Worm (Caenorhabditis elegans): ENCODE results near the gene hda-2.

Gene hda-2

ce11 chrII:7985029-7985428 lies 37.3 kb downstream of the hda-2 start:
- TF ChIP-seq nhr-12 (tag; optimal IDR thresholded peaks at IDR 0.05) = no peak
- no peak for TF ChIP-seq zag-1 (tag; optimal IDR thresholded peaks at IDR 0.05)
- TF ChIP-seq sem-4 (tag; optimal IDR thresholded peaks at IDR 0.05) = no peak

ce11 chrII:7984071-7984470 lies 38.3 kb downstream of the hda-2 start:
- no peak for TF ChIP-seq nhr-25 (tag; optimal IDR thresholded peaks at IDR 0.05)

ce11 chrII:7983454-7983853 lies 38.9 kb downstream of the hda-2 start:
- no peak for TF ChIP-seq mbf-1 (tag; optimal IDR thresholded peaks at IDR 0.05)
- TF ChIP-seq nhr-237 (tag; optimal IDR thresholded peaks at IDR 0.05) = no peak
- TF ChIP-seq ztf-4 (tag; optimal IDR thresholded peaks at IDR 0.05) = no peak
- no peak for TF ChIP-seq ZK546.5 (tag; optimal IDR thresholded peaks at IDR 0.05)
- TF ChIP-seq unc-39 (tag; optimal IDR thresholded peaks at IDR 0.05) = no peak
- TF ChIP-seq nhr-6 (tag; optimal IDR thresholded peaks at IDR 0.05) = no peak
- no peak for TF ChIP-seq nhr-21 (tag; optimal IDR thresholded peaks at IDR 0.05)
- no peak for TF ChIP-seq dmd-4 (tag; optimal IDR thresholded peaks at IDR 0.05)
- TF ChIP-seq unc-62 (GFP tag; optimal IDR thresholded peaks at IDR 0.05) = no peak
- no peak for TF ChIP-seq sma-9 (GFP tag; optimal IDR thresholded peaks at IDR 0.05)
- no peak for TF ChIP-seq sma-9 (tag; optimal IDR thresholded peaks at IDR 0.05)
- TF ChIP-seq ceh-82 (tag; optimal IDR thresholded peaks at IDR 0.05) = no peak
- no peak for TF ChIP-seq unc-55 (GFP tag; optimal IDR thresholded peaks at IDR 0.05)
- no peak for TF ChIP-seq lin-39 (tag; optimal IDR thresholded peaks at IDR 0.05)
- no peak for TF ChIP-seq nhr-11 (tag; optimal IDR thresholded peaks at IDR 0.05)
- no peak for TF ChIP-seq alr-1 (tag; optimal IDR thresholded peaks at IDR 0.05)
- no peak for TF ChIP-seq aly-2 (tag; optimal IDR thresholded peaks at IDR 0.05)
- TF ChIP-seq zag-1 (tag; optimal IDR thresholded peaks at IDR 0.05) = no peak
- no peak for TF ChIP-seq skn-1 (tag; optimal IDR thresholded peaks at IDR 0.05)
- TF ChIP-seq elt-1 (tag; optimal IDR thresholded peaks at IDR 0.05) = no peak

- TF ChIP-seq nhr-25 (tag; optimal IDR thresholded peaks at IDR 0.05) = no peak
- TF ChIP-seq unc-55 (GFP tag; optimal IDR thresholded peaks at IDR 0.05) = peak; percentile 2
- no peak for TF ChIP-seq ceh-16 (tag; optimal IDR thresholded peaks at IDR 0.05)
- peak; percentile 60 for TF ChIP-seq mab-5 (tag; optimal IDR thresholded peaks at IDR 0.05)
- TF ChIP-seq nhr-77 (tag; optimal IDR thresholded peaks at IDR 0.05) = no peak
- no peak for TF ChIP-seq sma-3 (GFP tag; optimal IDR thresholded peaks at IDR 0.05)
- TF ChIP-seq unc-39 (tag; optimal IDR thresholded peaks at IDR 0.05) = no peak
- TF ChIP-seq C34F6.9 (tag; optimal IDR thresholded peaks at IDR 0.05) = no peak
- no peak for TF ChIP-seq blmp-1 (tag; optimal IDR thresholded peaks at IDR 0.05; ENCODE audit: insufficient read depth)
These were observed 41.3 kb downstream of the hda-2 start for ce11 chrII:7981084-7981483.

- peak; percentile 14 for TF ChIP-seq dmd-4 (tag; optimal IDR thresholded peaks at IDR 0.05)
- peak in 1 of 2 experiments; percentile 24 for TF ChIP-seq lsy-2 (tag; optimal IDR thresholded peaks at IDR 0.05)
- no peak for TF ChIP-seq ZK546.5 (tag; optimal IDR thresholded peaks at IDR 0.05)
- peak; percentile 8 for TF ChIP-seq C34F6.9 (tag; optimal IDR thresholded peaks at IDR 0.05)
- no peak for TF ChIP-seq ceh-82 (tag; optimal IDR thresholded peaks at IDR 0.05)
- TF ChIP-seq nhr-21 (tag; optimal IDR thresholded peaks at IDR 0.05) = peak; percentile 60
These were observed 44.8 kb downstream of the hda-2 start for ce11 chrII:7977513-7977912.

- TF ChIP-seq nhr-77 (tag; optimal IDR thresholded peaks at IDR 0.05) (no peak), nhr-129 (tag; optimal IDR thresholded peaks at IDR 0.05) (no peak), nhr-21 (tag; optimal IDR thresholded peaks at IDR 0.05) (no peak), unc-62 (GFP tag; optimal IDR thresholded peaks at IDR 0.05) (no peak), elt-1 (tag; optimal IDR thresholded peaks at IDR 0.05) (no peak), egl-27 (tag; optimal IDR thresholded peaks at IDR 0.05) (no peak), ztf-1 (GFP tag; conservative IDR thresholded peaks at IDR 0.05) (no peak), elt-3 (tag; optimal IDR thresholded peaks at IDR 0.05) (no peak), mbf-1 (tag; optimal IDR thresholded peaks at IDR 0.05) (no peak), lin-11 (tag; optimal IDR thresholded peaks at IDR 0.05) (no peak), ceh-82 (tag; optimal IDR thresholded peaks at IDR 0.05) (no peak), mdl-1 (tag; optimal IDR thresholded peaks at IDR 0.05) (no peak), F13H6.1 (tag; optimal IDR thresholded peaks at IDR 0.05) (no peak)
These were observed 46.1 kb downstream of the hda-2 start, which contains the start of gene DH11.5 for ce11 chrII:7976308-7976707. Gene DH11.5, plus strand, starts transcription at chrII:7976608.
